Worm (Caenorhabditis elegans): ENCODE results near the gene spe-17.

- TF ChIP-seq nhr-237 (tag; optimal IDR thresholded peaks at IDR 0.05) (no peak), lin-39 (tag; optimal IDR thresholded peaks at IDR 0.05) (no peak), ztf-11 (tag; optimal IDR thresholded peaks at IDR 0.05) (no peak), lsy-2 (tag; optimal IDR thresholded peaks at IDR 0.05) (peak in 1 of 2 experiments; percentile 21), mab-5 (tag; optimal IDR thresholded peaks at IDR 0.05) (no peak), lin-13 (GFP tag; optimal IDR thresholded peaks at IDR 0.05) (no peak), fos-1 (tag; optimal IDR thresholded peaks at IDR 0.05) (peak; percentile 28), egl-27 (tag; optimal IDR thresholded peaks at IDR 0.05) (peak; percentile 34), nhr-11 (tag; optimal IDR thresholded peaks at IDR 0.05) (no peak), zag-1 (tag; optimal IDR thresholded peaks at IDR 0.05) (no peak), nhr-23 (tag; optimal IDR thresholded peaks at IDR 0.05) (no peak)
Measured at ce11 chrIV:12044844-12045738, 31.9 kb downstream of the spe-17 start.

Data from whole organism, L2 larva.